Worm (Caenorhabditis elegans): ENCODE results near the gene W06F12.3.

Gene W06F12.3

ce11 chrIII:13771145-13771544, 36.3 kb downstream of the W06F12.3 start, which contains the start of the genes cyk-4 and pdr-1 (continued):
- TF ChIP-seq F16B12.6 (tag; optimal IDR thresholded peaks at IDR 0.05) (peak; percentile 43), mab-9 (GFP tag; IDR thresholded peaks at IDR 0.05) (no peak), lsy-2 (tag; optimal IDR thresholded peaks at IDR 0.05) (peak; percentile 58 to 86), unc-130 (tag; optimal IDR thresholded peaks at IDR 0.05) (no peak), skn-1 (tag; optimal IDR thresholded peaks at IDR 0.05) (peak; percentile 75), nhr-237 (tag; optimal IDR thresholded peaks at IDR 0.05) (no peak), blmp-1 (tag; optimal IDR thresholded peaks at IDR 0.05) (no peak), sox-4 (tag; optimal IDR thresholded peaks at IDR 0.05) (no peak), Y116A8C.19 (tag; optimal IDR thresholded peaks at IDR 0.05; ENCODE audit: borderline replicate concordance) (no peak), C04F5.9 (tag; optimal IDR thresholded peaks at IDR 0.05) (no peak), nhr-28 (tag; optimal IDR thresholded peaks at IDR 0.05) (no peak), irx-1 (tag; optimal IDR thresholded peaks at IDR 0.05) (no peak), unc-98 (GFP tag; IDR thresholded peaks at IDR 0.05) (no peak)

- TF ChIP-seq snpc-4 (tag; optimal IDR thresholded peaks at IDR 0.05): no peak
- TF ChIP-seq efl-1 (optimal IDR thresholded peaks at IDR 0.05): no peak
- TF ChIP-seq efl-1 (GFP tag; optimal IDR thresholded peaks at IDR 0.05 in 1 of 2): peak in 1 of 2 experiments; percentile 15
These were observed 38.0 kb downstream of the W06F12.3 start, which contains the start of gene mdt-29 for ce11 chrIII:13772876-13773275. Gene mdt-29, plus strand, starts transcription at chrIII:13773176.

ce11 chrIII:13778816-13779215, 44.0 kb downstream of the W06F12.3 start:
- no peak for TF ChIP-seq mep-1 (tag; optimal IDR thresholded peaks at IDR 0.05)
- peak; percentile 70 for TF ChIP-seq nhr-28 (tag; optimal IDR thresholded peaks at IDR 0.05)
- peak; percentile 62 for TF ChIP-seq sptf-1 (tag; optimal IDR thresholded peaks at IDR 0.05)
- TF ChIP-seq lin-39 (tag; optimal IDR thresholded peaks at IDR 0.05): peak; percentile 42
- peak; percentile 3 for TF ChIP-seq ztf-4 (tag; optimal IDR thresholded peaks at IDR 0.05)
- peak; percentile 11 for TF ChIP-seq pag-3 (tag; optimal IDR thresholded peaks at IDR 0.05; ENCODE audit: borderline replicate concordance, insufficient read depth)
- no peak for TF ChIP-seq nhr-71 (tag; optimal IDR thresholded peaks at IDR 0.05)
- no peak for TF ChIP-seq unc-62 (GFP tag; optimal IDR thresholded peaks at IDR 0.05)

DNA sequence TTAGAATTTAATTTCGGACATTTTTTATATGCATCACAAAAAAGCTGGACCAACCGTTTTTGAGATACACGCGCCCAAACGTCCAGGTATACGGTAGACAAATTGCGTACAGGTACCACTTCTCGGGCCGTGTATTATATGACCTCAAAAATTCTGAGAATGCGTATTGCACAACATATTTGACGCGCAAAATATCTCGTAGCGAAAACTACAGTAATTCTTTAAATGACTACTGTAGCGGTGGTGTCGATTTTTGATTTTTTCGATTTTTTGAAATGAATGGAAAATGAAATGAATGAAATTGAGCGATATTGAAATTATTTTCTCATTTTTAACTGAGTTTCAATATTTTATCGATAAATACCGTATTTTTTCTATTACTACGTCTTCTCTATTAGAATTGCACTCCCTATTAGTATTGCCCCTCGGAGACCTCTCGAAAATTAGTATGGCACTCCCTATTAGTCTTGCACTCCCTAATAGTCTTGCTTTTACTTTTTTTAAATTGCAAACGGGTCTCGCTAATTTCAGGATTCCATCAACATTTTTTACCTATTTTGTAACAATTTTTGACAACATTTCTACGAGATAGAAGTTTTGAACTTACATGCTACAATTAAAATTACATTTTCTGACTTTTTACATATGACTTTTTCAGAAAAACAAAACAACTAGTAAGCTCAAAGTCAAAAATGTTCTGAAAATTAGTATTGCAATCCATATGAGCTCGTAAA, 44.7 kb downstream of the W06F12.3 start:
- TF ChIP-seq ceh-88 (GFP tag; IDR thresholded peaks at IDR 0.05) (no peak), efl-3 (GFP tag; optimal IDR thresholded peaks at IDR 0.05) (peak; percentile 17), lir-3 (tag; optimal IDR thresholded peaks at IDR 0.05; ENCODE audit: poor library complexity) (peak; percentile 31), fos-1 (tag; optimal IDR thresholded peaks at IDR 0.05) (no peak), hlh-4 (tag; optimal IDR thresholded peaks at IDR 0.05) (peak; percentile 24), pqm-1 (tag; optimal IDR thresholded peaks at IDR 0.05) (no peak)

- TF ChIP-seq lin-35 (GFP tag; optimal IDR thresholded peaks at IDR 0.05) (peak in 1 of 2 experiments; percentile 2), ceh-90 (tag; optimal IDR thresholded peaks at IDR 0.05) (no peak), pax-3 (tag; optimal IDR thresholded peaks at IDR 0.05) (peak; percentile 15), lin-13 (GFP tag; optimal IDR thresholded peaks at IDR 0.05) (no peak), efl-3 (GFP tag; optimal IDR thresholded peaks at IDR 0.05) (peak; percentile 67), elt-3 (tag; optimal IDR thresholded peaks at IDR 0.05) (peak in 1 of 6 experiments; percentile 40), efl-1 (optimal IDR thresholded peaks at IDR 0.05) (no peak), efl-1 (GFP tag; optimal IDR thresholded peaks at IDR 0.05 in 1 of 2) (peak in 1 of 2 experiments; percentile 93), aly-2 (tag; optimal IDR thresholded peaks at IDR 0.05) (no peak), xbp-1 (tag; optimal IDR thresholded peaks at IDR 0.05) (no peak)
These were observed 45.4 kb downstream of the W06F12.3 start, which contains the start of gene pot-3 for ce11 chrIII:13780199-13780706. Gene pot-3, plus strand, starts transcription at chrIII:13780215.
